Worm (Caenorhabditis elegans): ENCODE results near the gene nhr-141.

DNA sequence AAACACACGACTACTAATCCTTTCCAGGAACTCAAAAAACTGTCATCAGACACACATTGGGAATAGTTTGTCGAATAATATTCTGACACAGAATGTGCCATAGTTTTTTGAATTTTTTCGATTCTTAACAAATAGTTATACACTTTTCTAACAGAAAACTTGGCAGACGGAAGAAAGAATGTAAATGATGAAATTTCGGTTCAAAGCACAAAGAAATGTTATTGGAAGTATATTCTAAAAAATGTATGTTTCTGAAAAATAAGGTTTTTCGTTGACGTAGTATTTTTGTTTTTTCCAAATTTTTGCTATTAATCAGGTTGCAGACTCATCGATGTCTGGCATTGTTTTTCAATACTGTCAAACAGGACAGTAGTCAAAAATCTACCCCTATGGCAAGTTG lies 16.4 kb downstream of the nhr-141 start, which contains the start of gene srh-92:
- TF ChIP-seq nhr-12 (tag; optimal IDR thresholded peaks at IDR 0.05) (no peak), ztf-11 (tag; optimal IDR thresholded peaks at IDR 0.05) (no peak), fos-1 (tag; optimal IDR thresholded peaks at IDR 0.05) (no peak), mml-1 (tag; optimal IDR thresholded peaks at IDR 0.05) (no peak), unc-62 (GFP tag; optimal IDR thresholded peaks at IDR 0.05) (no peak), lin-15B (tag; optimal IDR thresholded peaks at IDR 0.05) (no peak), ama-1 (optimal IDR thresholded peaks at IDR 0.05) (no peak), nhr-28 (tag; optimal IDR thresholded peaks at IDR 0.05) (no peak), ceh-28 (tag; optimal IDR thresholded peaks at IDR 0.05) (no peak), snpc-4 (tag; optimal IDR thresholded peaks at IDR 0.05) (no peak), sea-2 (GFP tag; optimal IDR thresholded peaks at IDR 0.05) (no peak), elt-1 (tag; optimal IDR thresholded peaks at IDR 0.05) (no peak)

Measured in whole organism, L3 larva.